Worm (Caenorhabditis elegans): ENCODE measurements around the gene T28A8.3.

T28A8.3 gene

ce11 chrIII:13530017-13530416 lies 24.2 kb downstream of the T28A8.3 start:
- no peak for TF ChIP-seq med-1 (GFP tag; optimal IDR thresholded peaks at IDR 0.05; ENCODE audit: insufficient read depth)
- TF ChIP-seq flt-1 (GFP tag; IDR thresholded peaks at IDR 0.05) = 0 out of 2 replicates have a peak, but pooled peaks have one; percentile 30
- TF ChIP-seq ztf-29 (GFP tag; IDR thresholded peaks at IDR 0.05) = no peak
- TF ChIP-seq cog-1 (tag; optimal IDR thresholded peaks at IDR 0.05) = no peak

ce11 chrIII:13530838-13531237 lies 25.0 kb downstream of the T28A8.3 start:
- TF ChIP-seq tab-1 (GFP tag; IDR thresholded peaks at IDR 0.05) (no peak), klf-2 (GFP tag; conservative IDR thresholded peaks at IDR 0.05) (no peak), med-1 (GFP tag; optimal IDR thresholded peaks at IDR 0.05; ENCODE audit: insufficient read depth) (no peak), T22C8.4 (GFP tag; IDR thresholded peaks at IDR 0.05) (no peak), cog-1 (tag; optimal IDR thresholded peaks at IDR 0.05) (no peak), flt-1 (GFP tag; IDR thresholded peaks at IDR 0.05) (no peak), ztf-29 (GFP tag; IDR thresholded peaks at IDR 0.05) (no peak), ref-1 (GFP tag; conservative IDR thresholded peaks at IDR 0.05) (no peak), ztf-23 (GFP tag; IDR thresholded peaks at IDR 0.05) (no peak)

- TF ChIP-seq ref-1 (GFP tag; conservative IDR thresholded peaks at IDR 0.05) = no peak
- no peak for TF ChIP-seq klf-2 (GFP tag; conservative IDR thresholded peaks at IDR 0.05)
- TF ChIP-seq ztf-23 (GFP tag; IDR thresholded peaks at IDR 0.05) = no peak
- TF ChIP-seq T22C8.4 (GFP tag; IDR thresholded peaks at IDR 0.05) = no peak
- TF ChIP-seq cog-1 (tag; optimal IDR thresholded peaks at IDR 0.05) = no peak
These were observed 28.9 kb downstream of the T28A8.3 start for ce11 chrIII:13534704-13535103.

- no peak for TF ChIP-seq klf-2 (GFP tag; conservative IDR thresholded peaks at IDR 0.05)
- TF ChIP-seq tab-1 (GFP tag; IDR thresholded peaks at IDR 0.05) = no peak
- TF ChIP-seq med-1 (GFP tag; optimal IDR thresholded peaks at IDR 0.05; ENCODE audit: insufficient read depth) = no peak
- no peak for TF ChIP-seq ztf-23 (GFP tag; IDR thresholded peaks at IDR 0.05)
- no peak for TF ChIP-seq ztf-29 (GFP tag; IDR thresholded peaks at IDR 0.05)
- TF ChIP-seq cog-1 (tag; optimal IDR thresholded peaks at IDR 0.05) = no peak
- no peak for TF ChIP-seq ref-1 (GFP tag; conservative IDR thresholded peaks at IDR 0.05)
These were observed 30.0 kb downstream of the T28A8.3 start for ce11 chrIII:13535735-13536390.

- TF ChIP-seq med-1 (GFP tag; optimal IDR thresholded peaks at IDR 0.05; ENCODE audit: insufficient read depth) (no peak), tab-1 (GFP tag; IDR thresholded peaks at IDR 0.05) (no peak), cog-1 (tag; optimal IDR thresholded peaks at IDR 0.05) (no peak), ref-1 (GFP tag; conservative IDR thresholded peaks at IDR 0.05) (no peak), T22C8.4 (GFP tag; IDR thresholded peaks at IDR 0.05) (no peak), ztf-23 (GFP tag; IDR thresholded peaks at IDR 0.05) (no peak), flt-1 (GFP tag; IDR thresholded peaks at IDR 0.05) (no peak), ztf-29 (GFP tag; IDR thresholded peaks at IDR 0.05) (no peak), klf-2 (GFP tag; conservative IDR thresholded peaks at IDR 0.05) (no peak)
These were observed 35.0 kb downstream of the T28A8.3 start for ce11 chrIII:13540791-13541190.

- no peak for TF ChIP-seq klf-2 (GFP tag; conservative IDR thresholded peaks at IDR 0.05)
- TF ChIP-seq cog-1 (tag; optimal IDR thresholded peaks at IDR 0.05) = no peak
- TF ChIP-seq ref-1 (GFP tag; conservative IDR thresholded peaks at IDR 0.05) = no peak
- no peak for TF ChIP-seq T22C8.4 (GFP tag; IDR thresholded peaks at IDR 0.05)
- TF ChIP-seq tab-1 (GFP tag; IDR thresholded peaks at IDR 0.05) = no peak
- no peak for TF ChIP-seq ztf-23 (GFP tag; IDR thresholded peaks at IDR 0.05)
These were observed 36.6 kb downstream of the T28A8.3 start for ce11 chrIII:13542458-13542857.

- TF ChIP-seq ref-1 (GFP tag; conservative IDR thresholded peaks at IDR 0.05) (no peak), cog-1 (tag; optimal IDR thresholded peaks at IDR 0.05) (no peak), med-1 (GFP tag; optimal IDR thresholded peaks at IDR 0.05; ENCODE audit: insufficient read depth) (no peak), klf-2 (GFP tag; conservative IDR thresholded peaks at IDR 0.05) (no peak), flt-1 (GFP tag; IDR thresholded peaks at IDR 0.05) (no peak), T22C8.4 (GFP tag; IDR thresholded peaks at IDR 0.05) (no peak), ztf-23 (GFP tag; IDR thresholded peaks at IDR 0.05) (no peak), ztf-29 (GFP tag; IDR thresholded peaks at IDR 0.05) (no peak), tab-1 (GFP tag; IDR thresholded peaks at IDR 0.05) (no peak)
These were observed 37.6 kb downstream of the T28A8.3 start, which contains the start of gene acs-5 for ce11 chrIII:13543434-13543833. acs-5 (minus strand) TSS chrIII:13543534.

- TF ChIP-seq T22C8.4 (GFP tag; IDR thresholded peaks at IDR 0.05) (no peak), ztf-23 (GFP tag; IDR thresholded peaks at IDR 0.05) (no peak), klf-2 (GFP tag; conservative IDR thresholded peaks at IDR 0.05) (no peak), ref-1 (GFP tag; conservative IDR thresholded peaks at IDR 0.05) (no peak), flt-1 (GFP tag; IDR thresholded peaks at IDR 0.05) (no peak)
These were observed 38.8 kb downstream of the T28A8.3 start for ce11 chrIII:13544593-13544992.

- no peak for TF ChIP-seq klf-2 (GFP tag; conservative IDR thresholded peaks at IDR 0.05)
- TF ChIP-seq ref-1 (GFP tag; conservative IDR thresholded peaks at IDR 0.05) = no peak
- no peak for TF ChIP-seq flt-1 (GFP tag; IDR thresholded peaks at IDR 0.05)
- TF ChIP-seq T22C8.4 (GFP tag; IDR thresholded peaks at IDR 0.05) = no peak
- TF ChIP-seq ztf-29 (GFP tag; IDR thresholded peaks at IDR 0.05) = no peak
- no peak for TF ChIP-seq ztf-23 (GFP tag; IDR thresholded peaks at IDR 0.05)
- TF ChIP-seq med-1 (GFP tag; optimal IDR thresholded peaks at IDR 0.05; ENCODE audit: insufficient read depth) = no peak
- no peak for TF ChIP-seq tab-1 (GFP tag; IDR thresholded peaks at IDR 0.05)
- no peak for TF ChIP-seq cog-1 (tag; optimal IDR thresholded peaks at IDR 0.05)
These were observed 40.7 kb downstream of the T28A8.3 start, which contains the start of gene Y76A2B.4 for ce11 chrIII:13546537-13546936. Y76A2B.4 (minus strand) TSS chrIII:13546777.

ce11 chrIII:13548982-13549381 lies 43.2 kb downstream of the T28A8.3 start, which contains the start of gene mmad-1:
mmad-1 (minus strand) TSS chrIII:13549005.
- TF ChIP-seq cog-1 (tag; optimal IDR thresholded peaks at IDR 0.05) (peak; percentile 4), ztf-29 (GFP tag; IDR thresholded peaks at IDR 0.05) (no peak), ztf-23 (GFP tag; IDR thresholded peaks at IDR 0.05) (no peak)

Measured in whole organism, midembryonic.